Worm (Caenorhabditis elegans): ENCODE data around the gene ZK632.9.

The ZK632.9 gene

DNA sequence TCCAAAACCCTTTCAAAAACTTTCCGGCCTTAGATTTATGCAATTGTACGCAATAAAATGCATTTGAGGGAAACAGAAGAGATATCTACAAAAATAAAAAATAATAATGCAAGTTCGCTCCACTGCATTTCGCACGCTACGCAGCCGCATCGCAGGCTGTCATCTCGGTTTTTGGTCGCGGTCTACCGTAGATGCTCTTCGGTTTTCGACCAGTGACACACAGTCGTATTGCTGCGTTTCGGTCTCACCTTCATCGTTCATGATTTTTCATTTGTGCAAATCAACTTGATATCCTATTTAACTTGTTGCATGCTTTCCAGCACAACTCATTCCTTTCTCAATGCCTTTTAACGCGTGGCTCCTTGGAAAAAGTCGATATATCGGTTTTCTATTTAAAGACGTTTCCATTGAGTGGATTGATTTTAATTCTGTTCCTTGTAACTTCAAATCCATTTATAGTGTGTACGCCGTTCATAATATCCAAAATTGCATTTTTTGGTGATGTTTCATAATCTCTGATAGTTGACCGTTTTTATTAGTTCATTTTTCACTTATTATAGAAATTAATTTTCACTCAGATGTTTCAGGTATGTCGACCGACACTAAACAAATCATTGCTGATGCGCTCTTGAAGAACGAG is 44.4 kb downstream of the ZK632.9 start, which contains the start of gene vha-1 (continued):
- peak; percentile 75 for TF ChIP-seq nhr-25 (tag; optimal IDR thresholded peaks at IDR 0.05)
- no peak for TF ChIP-seq peb-1 (tag; optimal IDR thresholded peaks at IDR 0.05)
- no peak for TF ChIP-seq ztf-11 (tag; optimal IDR thresholded peaks at IDR 0.05)
- no peak for TF ChIP-seq nhr-23 (tag; optimal IDR thresholded peaks at IDR 0.05)
- TF ChIP-seq sem-4 (tag; optimal IDR thresholded peaks at IDR 0.05) = no peak
- TF ChIP-seq lin-13 (GFP tag; optimal IDR thresholded peaks at IDR 0.05) = peak; percentile 85
- TF ChIP-seq nhr-6 (tag; optimal IDR thresholded peaks at IDR 0.05) = peak; percentile 39

DNA sequence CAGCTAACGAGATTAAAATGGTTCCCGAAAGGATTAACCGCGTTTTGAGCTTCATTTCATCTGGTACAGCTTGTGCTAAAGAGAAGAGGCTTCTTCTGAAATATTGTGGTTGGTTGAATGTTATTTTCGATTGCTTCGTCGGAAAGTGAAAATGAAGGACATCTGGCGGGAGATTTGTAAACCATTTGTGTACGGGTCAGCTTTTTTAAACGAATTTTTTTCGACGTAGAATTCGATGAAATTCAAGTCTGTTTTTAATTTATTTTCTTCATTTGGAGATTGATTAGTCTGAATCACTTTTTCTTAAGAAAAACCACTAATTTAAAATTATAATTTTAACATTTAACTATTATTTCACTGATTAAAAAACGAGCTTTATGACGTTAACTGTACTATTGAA is 45.0 kb downstream of the ZK632.9 start, which contains the start of gene sqv-3:
Gene sqv-3 (minus strand): TSS at position 101 of the 400 bp plus-strand sequence.
- no peak for TF ChIP-seq egl-27 (tag; optimal IDR thresholded peaks at IDR 0.05)
- no peak for TF ChIP-seq aly-2 (tag; optimal IDR thresholded peaks at IDR 0.05)
- TF ChIP-seq sem-4 (tag; optimal IDR thresholded peaks at IDR 0.05) = no peak
- no peak for TF ChIP-seq elt-1 (tag; optimal IDR thresholded peaks at IDR 0.05)
- no peak for TF ChIP-seq zag-1 (tag; optimal IDR thresholded peaks at IDR 0.05)
- no peak for TF ChIP-seq C34F6.9 (tag; optimal IDR thresholded peaks at IDR 0.05)
- no peak for TF ChIP-seq peb-1 (tag; optimal IDR thresholded peaks at IDR 0.05)
- no peak for TF ChIP-seq nhr-11 (tag; optimal IDR thresholded peaks at IDR 0.05)
- TF ChIP-seq Y55F3AM.14 (GFP tag; optimal IDR thresholded peaks at IDR 0.05) = no peak
- TF ChIP-seq mbf-1 (tag; optimal IDR thresholded peaks at IDR 0.05) = no peak

DNA sequence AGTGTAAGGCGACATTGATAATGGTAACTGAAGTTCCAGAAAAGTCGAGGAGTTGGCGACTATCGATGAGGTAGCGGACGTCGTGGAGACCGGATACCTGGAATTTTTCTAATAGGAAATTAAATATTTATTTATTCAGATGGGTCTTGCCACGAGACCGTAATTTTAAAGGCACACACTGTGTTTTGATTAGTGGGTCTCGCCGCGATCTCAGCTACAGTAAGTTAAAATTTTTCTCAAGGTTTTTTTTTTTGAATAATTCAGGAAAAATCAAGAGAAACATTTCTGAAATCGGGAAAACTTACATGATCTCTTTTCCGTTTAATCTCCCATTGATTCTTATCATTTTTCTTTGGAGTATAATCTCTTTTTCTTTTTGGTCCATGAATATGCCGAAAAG is 46.2 kb downstream of the ZK632.9 start:
- TF ChIP-seq ZK546.5 (tag; optimal IDR thresholded peaks at IDR 0.05) (no peak), sem-4 (tag; optimal IDR thresholded peaks at IDR 0.05) (no peak), alr-1 (tag; optimal IDR thresholded peaks at IDR 0.05) (no peak), nhr-129 (tag; optimal IDR thresholded peaks at IDR 0.05) (no peak), skn-1 (tag; optimal IDR thresholded peaks at IDR 0.05) (no peak)

DNA sequence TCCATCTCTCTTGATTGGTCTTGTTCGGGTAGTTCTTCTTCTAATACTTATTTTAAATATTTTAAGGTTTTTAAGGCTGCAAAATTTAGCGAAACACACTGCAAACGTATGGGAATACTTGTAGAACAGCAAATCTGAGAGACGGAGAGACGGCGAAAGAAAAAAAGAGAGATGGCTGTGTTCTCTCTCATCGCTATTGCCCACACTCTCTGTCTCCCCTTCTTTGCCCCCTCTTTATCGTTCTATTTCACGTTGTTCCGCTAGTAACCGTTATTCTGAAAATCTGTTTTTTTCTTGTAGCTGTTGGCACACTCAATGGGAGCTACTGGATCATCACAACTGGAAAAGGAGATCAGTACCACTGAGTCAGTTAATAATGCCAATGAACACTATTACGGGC is 48.9 kb downstream of the ZK632.9 start, which contains the start of gene usp-46:
Gene usp-46 (plus strand): TSS at position 301 of the 400 bp plus-strand sequence.
- TF ChIP-seq nhr-23 (tag; optimal IDR thresholded peaks at IDR 0.05) (no peak), C34F6.9 (tag; optimal IDR thresholded peaks at IDR 0.05) (peak; percentile 22), nhr-129 (tag; optimal IDR thresholded peaks at IDR 0.05) (peak; percentile 5), ztf-1 (GFP tag; conservative IDR thresholded peaks at IDR 0.05) (no peak), lsy-2 (tag; optimal IDR thresholded peaks at IDR 0.05) (peak in 1 of 2 experiments; percentile 15)

DNA sequence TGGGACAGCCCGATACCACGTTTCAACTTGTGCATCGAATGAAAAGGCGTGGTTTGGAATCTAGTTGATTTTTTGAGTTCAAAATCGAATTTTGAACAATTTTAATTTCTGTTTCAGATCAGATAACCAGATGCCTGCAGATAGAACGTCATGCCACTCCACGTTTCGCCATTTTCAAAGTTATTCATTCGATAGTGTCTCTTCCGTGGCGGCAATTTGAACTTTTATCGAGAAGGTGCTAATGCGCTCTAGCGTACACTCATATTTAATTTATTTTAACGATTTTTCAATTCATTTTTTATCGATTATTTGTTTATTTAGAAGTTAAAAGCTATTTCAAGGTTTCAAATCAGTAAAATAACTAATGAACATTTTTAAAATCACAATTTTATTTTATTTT is 49.3 kb downstream of the ZK632.9 start:
- TF ChIP-seq gmeb-1 (tag; optimal IDR thresholded peaks at IDR 0.05) (peak; percentile 59), unc-55 (GFP tag; optimal IDR thresholded peaks at IDR 0.05) (peak; percentile 27), lsy-2 (tag; optimal IDR thresholded peaks at IDR 0.05) (peak in 1 of 2 experiments; percentile 39), elt-1 (tag; optimal IDR thresholded peaks at IDR 0.05) (no peak)

All from whole organism, L2 larva.